Worm (Caenorhabditis elegans) whole organism, early embryonic: Measurements from ENCODE around the gene Y8A9A.2.

Experiments used
- B0310.2 ChIP-seq: sonication (generic microtip); optimal IDR thresholded peaks from 2 replicates; lab custom pipeline; 2016; ENCODE audit warnings: mild to moderate bottlenecking, missing genetic modification characterization, missing compliant biosample characterization
- aly-1 ChIP-seq: sonication (generic microtip); optimal IDR thresholded peaks from 2 replicates; lab custom pipeline; 2016; ENCODE audit warnings: missing genetic modification characterization, missing compliant biosample characterization
- ama-1 ChIP-seq: fragments of 150-350 bp; optimal IDR thresholded peaks from 2 replicates; lab custom pipeline; 2014
- hmbx-1 ChIP-seq: sonication (generic microtip); optimal IDR thresholded peaks from 2 replicates; lab custom pipeline; 2016; ENCODE audit warnings: mild to moderate bottlenecking, missing genetic modification characterization, missing compliant biosample characterization
- hmg-4 ChIP-seq: fragments of 200-800 bp; sonication (Bioruptor generic); optimal IDR thresholded peaks from 2 replicates; lab custom pipeline; 2018; ENCODE audit warnings: mild to moderate bottlenecking, missing genetic modification characterization, missing compliant biosample characterization
- hnd-1 ChIP-seq: sonication (generic microtip); optimal IDR thresholded peaks from 2 replicates; lab custom pipeline; 2016; ENCODE audit warnings: missing genetic modification characterization, missing compliant biosample characterization
- scrt-1 ChIP-seq: fragments of 200-800 bp; sonication (Bioruptor generic); IDR thresholded peaks from 2 replicates; pipeline ENCODE4 v1.3.6; 2022; ENCODE audit warnings: missing genetic modification characterization, missing compliant biosample characterization
- tbx-37 ChIP-seq: fragments of 200-800 bp; sonication (Bioruptor generic); conservative IDR thresholded peaks from 2 replicates; pipeline ENCODE4 v1.3.6; 2022; ENCODE audit warnings: missing genetic modification reagents, missing genetic modification characterization, missing compliant biosample characterization

DNA sequence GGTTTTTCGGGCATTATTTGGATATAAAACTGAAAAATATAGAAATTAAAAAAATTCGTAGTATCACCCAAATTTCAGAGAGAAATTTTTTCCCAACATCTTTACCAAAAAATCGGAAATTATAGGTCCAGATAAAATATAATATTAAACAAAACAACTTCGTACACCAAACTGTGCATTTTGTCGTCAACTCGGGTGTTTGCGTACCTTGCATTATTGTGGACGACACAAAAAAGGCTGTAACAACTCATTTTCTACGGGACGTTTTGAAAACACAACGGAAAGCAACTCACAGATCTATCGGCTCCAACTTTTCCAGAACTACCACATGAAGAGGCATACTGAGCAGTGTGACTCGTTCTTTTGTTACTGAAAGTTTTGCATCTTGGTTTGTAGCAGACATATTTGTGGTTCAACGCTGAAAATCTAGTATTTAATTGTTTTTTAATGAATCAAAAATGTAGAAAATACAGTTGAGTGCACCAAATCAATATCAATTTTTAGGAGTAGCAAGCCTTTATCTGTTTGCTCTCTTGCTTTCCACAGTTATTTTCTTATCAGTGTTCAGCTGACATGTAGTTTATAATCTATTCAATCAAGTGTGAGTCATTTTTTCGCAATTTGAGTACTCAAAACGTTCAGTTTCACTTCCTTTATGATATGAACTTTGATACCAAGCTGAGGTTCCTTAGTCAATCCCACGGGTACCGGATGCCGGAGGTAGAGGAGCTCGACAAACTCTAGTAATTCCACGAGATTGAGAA is 20.2 kb downstream of the Y8A9A.2 start:
- TF ChIP-seq ama-1 (no peak), hmbx-1 (tag; lab: Kevin White, UChicago) (no peak), tbx-37 (GFP tag; lab: Robert Waterston, UW) (no peak), scrt-1 (no peak), hmg-4 (GFP tag; lab: Kevin White, UChicago) (no peak), B0310.2 (tag; lab: Kevin White, UChicago) (no peak), hnd-1 (tag; lab: Kevin White, UChicago) (no peak), aly-1 (no peak)
